Worm (Caenorhabditis elegans) whole organism, L2 larva: ENCODE data around the gene dtmk-1.

Source experiments
- C34F6.9 ChIP-seq: fragments of 150-350 bp; optimal IDR thresholded peaks from 2 replicates; lab custom pipeline; 2014; ENCODE audit warnings: missing biosample characterization, missing genetic modification characterization
- R02D3.7 ChIP-seq: fragments of 150-350 bp; optimal IDR thresholded peaks from 2 replicates; lab custom pipeline; 2014; ENCODE audit warnings: missing biosample characterization, missing genetic modification characterization
- Y55F3AM.14 ChIP-seq: fragments of 200-800 bp; sonication (Bioruptor generic); optimal IDR thresholded peaks from 2 replicates; lab custom pipeline; 2018; ENCODE audit warnings: mild to moderate bottlenecking, missing genetic modification characterization, missing compliant biosample characterization
- aly-2 ChIP-seq: fragments of 150-350 bp; optimal IDR thresholded peaks from 2 replicates; lab custom pipeline; 2014; ENCODE audit warnings: missing biosample characterization, missing genetic modification characterization
- ama-1 ChIP-seq: fragments of 150-350 bp; optimal IDR thresholded peaks from 2 replicates; lab custom pipeline; 2018; ENCODE audit warnings: inconsistent platforms
- elt-3 ChIP-seq: sonication (generic microtip); optimal IDR thresholded peaks from 2 replicates; lab custom pipeline; 2017; ENCODE audit warnings: missing biosample characterization, missing genetic modification characterization
- fos-1 ChIP-seq: fragments of 150-350 bp; optimal IDR thresholded peaks from 2 replicates; lab custom pipeline; 2014; ENCODE audit warnings: missing biosample characterization, missing genetic modification characterization
- lsy-2 ChIP-seq, 2 experiments: fragments of 150-350 bp in 1 of 2; sonication (generic microtip) in 1 of 2; optimal IDR thresholded peaks; 2 replicates each; lab custom pipeline; 2014 to 2017; ENCODE audit warnings: missing biosample characterization in 2 of 2, missing genetic modification characterization in 2 of 2
- nhr-11 ChIP-seq: fragments of 150-350 bp; optimal IDR thresholded peaks from 2 replicates; lab custom pipeline; 2014; ENCODE audit warnings: missing biosample characterization, missing genetic modification characterization
- nhr-12 ChIP-seq: fragments of 150-350 bp; optimal IDR thresholded peaks from 2 replicates; lab custom pipeline; 2014; ENCODE audit warnings: missing biosample characterization, missing genetic modification characterization
- nhr-129 ChIP-seq: fragments of 150-350 bp; optimal IDR thresholded peaks from 2 replicates; lab custom pipeline; 2014; ENCODE audit warnings: missing biosample characterization, missing genetic modification characterization
- nhr-237 ChIP-seq: fragments of 150-350 bp; optimal IDR thresholded peaks from 2 replicates; lab custom pipeline; 2014; ENCODE audit warnings: missing biosample characterization, missing genetic modification characterization
- sma-3 ChIP-seq: sonication (generic microtip); optimal IDR thresholded peaks from 2 replicates; lab custom pipeline; 2016; ENCODE audit warnings: missing genetic modification reagents, missing genetic modification characterization, missing compliant biosample characterization
- unc-62 ChIP-seq: fragments of 150-350 bp; optimal IDR thresholded peaks from 2 replicates; lab custom pipeline; 2014; ENCODE audit warnings: missing biosample characterization, missing genetic modification reagents, missing genetic modification characterization

DNA sequence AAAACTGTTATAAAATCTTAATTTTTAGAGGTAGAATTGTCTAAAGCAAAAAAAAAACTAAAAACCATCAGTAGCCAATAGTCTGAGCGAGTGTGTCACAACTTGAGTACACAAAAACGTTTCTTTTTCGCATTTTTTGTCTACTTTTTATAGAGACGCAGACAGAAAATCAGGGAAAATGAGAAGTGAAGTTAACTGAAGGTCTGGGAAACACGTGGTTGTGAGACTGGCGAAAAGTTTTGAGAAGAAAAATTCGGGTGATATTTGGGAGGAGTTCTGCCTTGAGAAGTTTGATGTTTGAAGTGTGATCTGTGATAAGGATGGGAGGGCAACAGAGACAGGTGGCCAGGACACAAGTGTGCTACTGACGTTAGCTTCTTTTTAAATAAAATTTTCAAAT lies 29.3 kb downstream of the dtmk-1 start:
- TF ChIP-seq nhr-12 (tag; lab: Kevin White, UChicago) (no peak), lsy-2 (tag; optimal IDR thresholded peaks at IDR 0.05; lab: Kevin White, UChicago) (peak in 1 of 2 experiments; percentile 80), ama-1 (lab: Kevin White, UChicago) (peak; percentile 62), nhr-129 (tag; lab: Kevin White, UChicago) (peak; percentile 94), fos-1 (tag; lab: Kevin White, UChicago) (peak; percentile 88), Y55F3AM.14 (GFP tag; lab: Kevin White, UChicago) (no peak), nhr-11 (tag; lab: Kevin White, UChicago) (no peak), unc-62 (GFP tag; lab: Kevin White, UChicago) (no peak), sma-3 (GFP tag; lab: Kevin White, UChicago) (peak; percentile 82), nhr-237 (tag; lab: Kevin White, UChicago) (no peak), C34F6.9 (tag; lab: Kevin White, UChicago) (peak; percentile 92), elt-3 (tag; lab: Kevin White, UChicago) (no peak), aly-2 (no peak), R02D3.7 (tag; lab: Kevin White, UChicago) (no peak)
